Fruit fly (Drosophila melanogaster) whole organism, embryonic: ENCODE data around the gene nmdyn-D7.

Source experiments
- Awh ChIP-seq: fragments of 200-800 bp; sonication (Bioruptor generic); IDR thresholded peaks from 2 replicates; pipeline ENCODE4, ENCODE4 v1.3.6; 2022; ENCODE audit warnings: missing biosample characterization, missing genetic modification characterization
- BEAF-32 ChIP-seq: fragments of 200-800 bp; sonication (Bioruptor generic); optimal IDR thresholded peaks from 3 replicates; lab custom pipeline; 2017; ENCODE audit warnings: missing biosample characterization, missing genetic modification characterization, mild to moderate bottlenecking, moderate library complexity, missing genetic modification reagents
- Bgb ChIP-seq: fragments of 200-800 bp; sonication (Bioruptor generic); IDR thresholded peaks from 2 replicates; pipeline ENCODE4 v1.3.6; 2022; ENCODE audit warnings: missing biosample characterization, missing genetic modification characterization; ENCODE audit not compliant: partially characterized antibody
- CG12299 ChIP-seq: fragments of 200-800 bp; sonication (Bioruptor generic); optimal IDR thresholded peaks from 2 replicates; lab custom pipeline; 2018; ENCODE audit warnings: missing biosample characterization, mild to moderate bottlenecking, missing genetic modification characterization
- CG13287 ChIP-seq: fragments of 200-800 bp; sonication (Bioruptor generic); IDR thresholded peaks from 2 replicates; pipeline ENCODE4 v1.3.6; 2022; ENCODE audit warnings: missing biosample characterization, missing genetic modification characterization; ENCODE audit not compliant: partially characterized antibody
- CG14710 ChIP-seq: fragments of 200-800 bp; sonication (Bioruptor generic); optimal IDR thresholded peaks from 3 replicates; lab custom pipeline; 2019; ENCODE audit warnings: missing biosample characterization, mild to moderate bottlenecking, missing genetic modification characterization, moderate library complexity
- CG14860 ChIP-seq: fragments of 200-800 bp; sonication (Bioruptor generic); IDR thresholded peaks from 3 replicates; pipeline ENCODE4 v1.3.6; 2022; ENCODE audit warnings: missing biosample characterization, missing genetic modification characterization; ENCODE audit not compliant: partially characterized antibody
- CG15073 ChIP-seq: fragments of 200-800 bp; sonication (Bioruptor generic); optimal IDR thresholded peaks from 2 replicates; lab custom pipeline; 2016; ENCODE audit warnings: missing biosample characterization, missing genetic modification characterization
- CG15479 ChIP-seq: fragments of 200-800 bp; sonication (Bioruptor generic); optimal IDR thresholded peaks from 3 replicates; lab custom pipeline; 2019; ENCODE audit warnings: missing biosample characterization, mild to moderate bottlenecking, missing genetic modification characterization, moderate library complexity
- CG17829 ChIP-seq: fragments of 200-800 bp; optimal IDR thresholded peaks from 2 replicates; lab custom pipeline; 2019; ENCODE audit warnings: missing biosample characterization, mild to moderate bottlenecking, missing genetic modification characterization, moderate library complexity
- CG1792 ChIP-seq: fragments of 200-800 bp; sonication (Bioruptor generic); optimal IDR thresholded peaks from 2 replicates; lab custom pipeline; 2016; ENCODE audit warnings: missing biosample characterization, missing genetic modification characterization
- CG2116 ChIP-seq: fragments of 200-800 bp; sonication (Bioruptor generic); optimal IDR thresholded peaks from 3 replicates; lab custom pipeline; 2018; ENCODE audit warnings: missing biosample characterization, mild to moderate bottlenecking, missing genetic modification characterization
- CG30020 ChIP-seq: fragments of 200-800 bp; optimal IDR thresholded peaks from 2 replicates; lab custom pipeline; 2019; ENCODE audit warnings: missing biosample characterization, mild to moderate bottlenecking, missing genetic modification characterization, moderate library complexity
- CG3995 ChIP-seq: fragments of 200-800 bp; sonication (Bioruptor generic); optimal IDR thresholded peaks from 3 replicates; lab custom pipeline; 2016; ENCODE audit warnings: missing biosample characterization, missing genetic modification characterization
- CG42726 ChIP-seq: fragments of 200-800 bp; sonication (Bioruptor generic); IDR thresholded peaks from 2 replicates; pipeline ENCODE4 v1.3.6; 2022; ENCODE audit warnings: missing biosample characterization, missing genetic modification characterization; ENCODE audit not compliant: partially characterized antibody
- CG4404 ChIP-seq: fragments of 200-800 bp; sonication (Bioruptor generic); IDR thresholded peaks from 2 replicates; pipeline ENCODE4 v1.3.6; 2022; ENCODE audit warnings: missing biosample characterization, missing genetic modification characterization
- CG6791 ChIP-seq: fragments of 200-800 bp; sonication (Bioruptor generic); IDR thresholded peaks from 3 replicates; pipeline ENCODE4 v1.3.6; 2022; ENCODE audit warnings: missing biosample characterization, missing genetic modification characterization; ENCODE audit not compliant: partially characterized antibody
- CG8478 ChIP-seq: fragments of >200 bp; optimal IDR thresholded peaks from 2 replicates; lab custom pipeline; 2018
- CG8765 ChIP-seq: fragments of 200-800 bp; sonication (Bioruptor generic); IDR thresholded peaks from 2 replicates; pipeline ENCODE4 v1.3.6; 2022; ENCODE audit warnings: missing biosample characterization, missing genetic modification characterization
- CTCF ChIP-seq: fragments of 200-800 bp; sonication (Bioruptor generic); optimal IDR thresholded peaks from 2 replicates; lab custom pipeline; 2017; ENCODE audit warnings: missing biosample characterization, mild to moderate bottlenecking, missing genetic modification characterization, moderate library complexity
- Dll ChIP-seq: fragments of 200-800 bp; sonication (Bioruptor generic); IDR thresholded peaks from 4 replicates; pipeline ENCODE4 v1.3.6; 2022; ENCODE audit warnings: missing biosample characterization, missing genetic modification characterization; ENCODE audit not compliant: partially characterized antibody
- Doc3 ChIP-seq: fragments of 200-800 bp; sonication (Bioruptor generic); IDR thresholded peaks from 3 replicates; pipeline ENCODE4 v1.3.6; 2022; ENCODE audit warnings: missing biosample characterization, missing genetic modification characterization; ENCODE audit not compliant: partially characterized antibody
- E2f2 ChIP-seq: fragments of 200-800 bp; sonication (Bioruptor generic); IDR thresholded peaks from 2 replicates; pipeline ENCODE4 v1.3.6; 2022; ENCODE audit warnings: missing biosample characterization, missing genetic modification characterization
- HmgZ ChIP-seq: fragments of 200-800 bp; sonication (Bioruptor generic); optimal IDR thresholded peaks from 2 replicates; lab custom pipeline; 2018; ENCODE audit warnings: missing biosample characterization, mild to moderate bottlenecking, missing genetic modification characterization
- Med ChIP-seq: fragments of 200-800 bp; sonication (Bioruptor generic); peaks from one replicate; lab custom pipeline; 2016; ENCODE audit warnings: missing biosample characterization, missing genetic modification characterization, mild to moderate bottlenecking, inconsistent platforms, moderate library complexity
- Myb ChIP-seq: fragments of 200-800 bp; sonication (Bioruptor generic); optimal IDR thresholded peaks from 2 replicates; lab custom pipeline; 2016; ENCODE audit warnings: missing biosample characterization, missing genetic modification characterization
- Nf-YA ChIP-seq: fragments of 200-800 bp; sonication (Bioruptor generic); IDR thresholded peaks from 2 replicates; pipeline ENCODE4 v1.3.6; 2022; ENCODE audit warnings: missing biosample characterization, missing genetic modification characterization
- Opbp ChIP-seq: fragments of 200-800 bp; sonication (Bioruptor generic); IDR thresholded peaks from 3 replicates; pipeline ENCODE4 v1.3.6; 2022; ENCODE audit warnings: missing biosample characterization, missing genetic modification characterization; ENCODE audit not compliant: partially characterized antibody
- Sry-δ ChIP-seq: fragments of 200-800 bp; sonication (Bioruptor generic); optimal IDR thresholded peaks from 2 replicates; lab custom pipeline; 2016; ENCODE audit warnings: missing biosample characterization, missing genetic modification characterization
- cg ChIP-seq: fragments of 200-800 bp; sonication (Bioruptor generic); optimal IDR thresholded peaks from 3 replicates; lab custom pipeline; 2019; ENCODE audit warnings: missing biosample characterization, mild to moderate bottlenecking, missing genetic modification characterization, moderate library complexity
- disco-r ChIP-seq: fragments of 200-800 bp; sonication (Bioruptor generic); optimal IDR thresholded peaks from 2 replicates; lab custom pipeline; 2016; ENCODE audit warnings: missing biosample characterization, missing genetic modification characterization
- fd102C ChIP-seq: fragments of 200-800 bp; sonication (Bioruptor generic); optimal IDR thresholded peaks from 2 replicates; lab custom pipeline; 2018; ENCODE audit warnings: missing biosample characterization, mild to moderate bottlenecking, missing genetic modification characterization, moderate library complexity
- gfzf ChIP-seq: fragments of 200-800 bp; sonication (Bioruptor generic); optimal IDR thresholded peaks from 2 replicates; lab custom pipeline; 2016; ENCODE audit warnings: missing biosample characterization, mild to moderate bottlenecking, missing genetic modification characterization, moderate library complexity
- hb ChIP-seq: fragments of 200-800 bp; sonication (Bioruptor generic); IDR thresholded peaks from 3 replicates; pipeline ENCODE4 v1.3.6; 2022; ENCODE audit warnings: missing biosample characterization, missing genetic modification characterization; ENCODE audit not compliant: partially characterized antibody
- hbn ChIP-seq: fragments of 200-800 bp; sonication (Bioruptor generic); IDR thresholded peaks from 2 replicates; pipeline ENCODE4 v1.3.6; 2022; ENCODE audit warnings: missing biosample characterization, missing genetic modification characterization; ENCODE audit not compliant: partially characterized antibody
- hkb ChIP-seq, 2 experiments: fragments of 200-800 bp in 1 of 2; fragments of >200 bp in 1 of 2; sonication (Bioruptor generic) in 1 of 2; IDR thresholded peaks in 1 of 2; optimal IDR thresholded peaks in 1 of 2; 2 replicates each; pipeline versions ENCODE4 v1.3.6 to Lab custom; 2017 to 2022; ENCODE audit warnings: missing biosample characterization in 1 of 2, missing genetic modification characterization in 1 of 2
- mld ChIP-seq: fragments of 200-800 bp; sonication (Bioruptor generic); IDR thresholded peaks from 3 replicates; pipeline ENCODE4 v1.3.6; 2022; ENCODE audit warnings: missing biosample characterization, missing genetic modification characterization; ENCODE audit not compliant: partially characterized antibody
- nerfin-1 ChIP-seq: fragments of 200-800 bp; sonication (Bioruptor generic); optimal IDR thresholded peaks from 3 replicates; lab custom pipeline; 2019; ENCODE audit warnings: missing biosample characterization, mild to moderate bottlenecking, missing genetic modification characterization, moderate library complexity
- phol ChIP-seq: fragments of 200-800 bp; sonication (Bioruptor generic); optimal IDR thresholded peaks from 3 replicates; lab custom pipeline; 2018; ENCODE audit warnings: missing biosample characterization, mild to moderate bottlenecking, missing genetic modification characterization, moderate library complexity
- pita ChIP-seq: fragments of 200-800 bp; sonication (Bioruptor generic); optimal IDR thresholded peaks from 2 replicates; lab custom pipeline; 2017; ENCODE audit warnings: missing biosample characterization, mild to moderate bottlenecking, missing genetic modification characterization
- pzg ChIP-seq: fragments of 200-800 bp; sonication (Bioruptor generic); optimal IDR thresholded peaks from 3 replicates; lab custom pipeline; 2018; ENCODE audit warnings: missing biosample characterization, mild to moderate bottlenecking, missing genetic modification characterization, moderate library complexity
- stwl ChIP-seq: fragments of 200-800 bp; sonication (Bioruptor generic); optimal IDR thresholded peaks from 3 replicates; lab custom pipeline; 2018; ENCODE audit warnings: missing biosample characterization, mild to moderate bottlenecking, missing genetic modification characterization, moderate library complexity
- tin ChIP-seq: fragments of 200-800 bp; sonication (Bioruptor generic); optimal IDR thresholded peaks from 3 replicates; lab custom pipeline; 2016; ENCODE audit warnings: missing biosample characterization, missing genetic modification characterization
- unc-4 ChIP-seq: fragments of 200-800 bp; sonication (Bioruptor generic); IDR thresholded peaks from 2 replicates; pipeline ENCODE4 v1.3.6; 2022; ENCODE audit warnings: missing biosample characterization, missing genetic modification characterization; ENCODE audit not compliant: partially characterized antibody
- vnd ChIP-seq: fragments of 200-800 bp; sonication (Bioruptor generic); IDR thresholded peaks from 3 replicates; pipeline ENCODE4 v1.3.6; 2022; ENCODE audit warnings: missing biosample characterization, missing genetic modification characterization; ENCODE audit not compliant: partially characterized antibody
- zen2 ChIP-seq: fragments of 200-800 bp; sonication (Bioruptor generic); IDR thresholded peaks from 3 replicates; pipeline ENCODE4 v1.3.6; 2022; ENCODE audit warnings: missing biosample characterization, missing genetic modification characterization; ENCODE audit not compliant: partially characterized antibody

The nmdyn-D7 gene

dm6 chr3R:9725121-9725956 is 45.6 kb downstream of the nmdyn-D7 start, which contains the start of gene hyd (continued):
- peak; percentile 51; the same call in 1 of the 2 replicates for TF ChIP-seq E2f2 (GFP tag; lab: Robert Waterston, UW)
- TF ChIP-seq cg (GFP tag; lab: Kevin White, UChicago), result peak; percentile 98
- peak; percentile 77 for TF ChIP-seq Med (GFP tag; lab: Kevin White, UChicago)
- TF ChIP-seq Dll (GFP tag; lab: Robert Waterston, UW), result peak; percentile 92
- peak; percentile 45 for TF ChIP-seq CG3995 (GFP tag; lab: Kevin White, UChicago)
- peak; percentile 74; the same call in 1 of the 2 replicates for TF ChIP-seq CG42726 (GFP tag; lab: Robert Waterston, UW)
- TF ChIP-seq stwl (tag; lab: Kevin White, UChicago), result peak; percentile 62
- peak; percentile 53 for TF ChIP-seq CG17829
- peak; percentile 73 for TF ChIP-seq hbn (GFP tag; lab: Robert Waterston, UW)
- TF ChIP-seq CG1792, result peak; percentile 36
- TF ChIP-seq pzg, result peak; percentile 83
- no peak for TF ChIP-seq CG8765 (GFP tag; lab: Robert Waterston, UW)
- no peak for TF ChIP-seq disco-r
- no peak for TF ChIP-seq CG12299 (tag; lab: Kevin White, UChicago)
- TF ChIP-seq gfzf (GFP tag; lab: Kevin White, UChicago), result peak; percentile 61
- TF ChIP-seq CG14710 (tag; lab: Kevin White, UChicago), result peak; percentile 63
- peak; percentile 85 for TF ChIP-seq Bgb (GFP tag; lab: Robert Waterston, UW)
- peak; percentile 84 for TF ChIP-seq CG8478 (lab: Kevin White, UChicago)
- TF ChIP-seq vnd (GFP tag; lab: Robert Waterston, UW), result peak; percentile 67; the same call in 2 of the 3 replicates
- no peak for TF ChIP-seq CG15073 (GFP tag; lab: Kevin White, UChicago)
- TF ChIP-seq Sry-δ (GFP tag; lab: Kevin White, UChicago), result peak; percentile 91
- TF ChIP-seq tin, result no peak
- TF ChIP-seq phol (tag; lab: Kevin White, UChicago), result peak; percentile 42
- TF ChIP-seq Opbp (GFP tag; lab: Robert Waterston, UW), result peak; percentile 87
- TF ChIP-seq pita, result peak; percentile 29
- peak; percentile 78; the same call in 2 of the 3 replicates for TF ChIP-seq Doc3 (GFP tag; lab: Robert Waterston, UW)
- peak; percentile 92 for TF ChIP-seq BEAF-32
- TF ChIP-seq Myb (GFP tag; lab: Kevin White, UChicago), result peak; percentile 76
- TF ChIP-seq CTCF (GFP tag; lab: Kevin White, UChicago), result peak; percentile 34
- TF ChIP-seq CG4404, result no peak
- no peak for TF ChIP-seq hkb (optimal IDR thresholded peaks at IDR 0.05; lab: Kevin White, UChicago)
- TF ChIP-seq hkb (GFP tag; IDR thresholded peaks at IDR 0.05; lab: Robert Waterston, UW), result peak; percentile 6; the same call in 1 of the 2 replicates
- peak; percentile 28 for TF ChIP-seq HmgZ (tag; lab: Kevin White, UChicago)
- peak; percentile 81 for TF ChIP-seq unc-4 (GFP tag; lab: Robert Waterston, UW)
- TF ChIP-seq zen2 (GFP tag; lab: Robert Waterston, UW), result peak; percentile 66
- peak; percentile 87 for TF ChIP-seq CG13287 (GFP tag; lab: Robert Waterston, UW)
- no peak for TF ChIP-seq fd102C (GFP tag; lab: Kevin White, UChicago)
- TF ChIP-seq CG2116, result peak; percentile 80
- peak; percentile 35; the same call in 2 of the 3 replicates for TF ChIP-seq mld (GFP tag; lab: Robert Waterston, UW)
- peak; percentile 74; the same call in 2 of the 3 replicates for TF ChIP-seq hb (GFP tag; lab: Robert Waterston, UW)
- peak; percentile 56 for TF ChIP-seq CG15479 (GFP tag; lab: Kevin White, UChicago)
- TF ChIP-seq nerfin-1 (tag; lab: Kevin White, UChicago), result peak; percentile 89
- TF ChIP-seq CG6791 (GFP tag; lab: Robert Waterston, UW), result peak; percentile 88
- TF ChIP-seq CG14860 (GFP tag; lab: Robert Waterston, UW), result peak; percentile 66; the same call in 2 of the 3 replicates
- TF ChIP-seq Awh (GFP tag; lab: Robert Waterston, UW), result no peak
- peak; percentile 33; the same call in 1 of the 2 replicates for TF ChIP-seq Nf-YA (GFP tag; lab: Robert Waterston, UW)
- peak; percentile 51 for TF ChIP-seq CG30020 (tag; lab: Kevin White, UChicago)
